Worm (Caenorhabditis elegans) whole organism, L4 larva: ENCODE results near the gene B0222.11.

ENCODE experiments used
- T20F7.1 ChIP-seq: fragments of 200-800 bp; sonication (Bioruptor generic); optimal IDR thresholded peaks from 2 replicates; lab custom pipeline; 2018; ENCODE audit warnings: mild to moderate bottlenecking, missing genetic modification characterization, missing compliant biosample characterization
- aly-2 ChIP-seq: sonication (generic microtip); optimal IDR thresholded peaks from 2 replicates; lab custom pipeline; 2018; ENCODE audit warnings: missing biosample characterization, missing genetic modification characterization
- ceh-32 ChIP-seq: sonication (generic microtip); optimal IDR thresholded peaks from 2 replicates; lab custom pipeline; 2016; ENCODE audit warnings: mild to moderate bottlenecking, missing genetic modification characterization, missing compliant biosample characterization; ENCODE audit not compliant: poor library complexity
- ceh-44 ChIP-seq: fragments of 200-800 bp; sonication (Bioruptor generic); IDR thresholded peaks from 2 replicates; pipeline ENCODE4 v1.3.6; 2022; ENCODE audit warnings: missing genetic modification reagents, missing genetic modification characterization, missing compliant biosample characterization
- daf-19 ChIP-seq: fragments of 200-800 bp; sonication (Bioruptor generic); conservative IDR thresholded peaks from 2 replicates; pipeline ENCODE4 v1.3.6; 2022; ENCODE audit warnings: missing genetic modification characterization, missing compliant biosample characterization
- fos-1 ChIP-seq: fragments of 150-350 bp; optimal IDR thresholded peaks from 2 replicates; lab custom pipeline; 2014; ENCODE audit warnings: missing biosample characterization, missing genetic modification characterization
- lin-13 ChIP-seq: fragments of 150-350 bp; optimal IDR thresholded peaks from 2 replicates; lab custom pipeline; 2014; ENCODE audit warnings: missing biosample characterization, missing genetic modification reagents, missing genetic modification characterization
- lin-39 ChIP-seq: fragments of 150-350 bp; optimal IDR thresholded peaks from 2 replicates; lab custom pipeline; 2014; ENCODE audit warnings: missing biosample characterization, missing genetic modification reagents, missing genetic modification characterization
- mdl-1 ChIP-seq, 2 experiments: fragments of 150-350 bp in 1 of 2; sonication (generic microtip) in 1 of 2; optimal IDR thresholded peaks; 2 replicates each; lab custom pipeline; 2014 to 2017; ENCODE audit warnings: missing biosample characterization in 2 of 2, missing genetic modification characterization in 2 of 2
- mdt-29 ChIP-seq: fragments of 200-800 bp; sonication (Bioruptor generic); IDR thresholded peaks from 2 replicates; pipeline ENCODE4 v1.3.6; 2022; ENCODE audit warnings: missing genetic modification reagents, missing genetic modification characterization, missing compliant biosample characterization
- mxl-2 ChIP-seq: fragments of 200-800 bp; sonication (Bioruptor generic); conservative IDR thresholded peaks from 2 replicates; pipeline ENCODE4 v1.3.6; 2022; ENCODE audit warnings: missing genetic modification reagents, missing genetic modification characterization, missing compliant biosample characterization

DNA sequence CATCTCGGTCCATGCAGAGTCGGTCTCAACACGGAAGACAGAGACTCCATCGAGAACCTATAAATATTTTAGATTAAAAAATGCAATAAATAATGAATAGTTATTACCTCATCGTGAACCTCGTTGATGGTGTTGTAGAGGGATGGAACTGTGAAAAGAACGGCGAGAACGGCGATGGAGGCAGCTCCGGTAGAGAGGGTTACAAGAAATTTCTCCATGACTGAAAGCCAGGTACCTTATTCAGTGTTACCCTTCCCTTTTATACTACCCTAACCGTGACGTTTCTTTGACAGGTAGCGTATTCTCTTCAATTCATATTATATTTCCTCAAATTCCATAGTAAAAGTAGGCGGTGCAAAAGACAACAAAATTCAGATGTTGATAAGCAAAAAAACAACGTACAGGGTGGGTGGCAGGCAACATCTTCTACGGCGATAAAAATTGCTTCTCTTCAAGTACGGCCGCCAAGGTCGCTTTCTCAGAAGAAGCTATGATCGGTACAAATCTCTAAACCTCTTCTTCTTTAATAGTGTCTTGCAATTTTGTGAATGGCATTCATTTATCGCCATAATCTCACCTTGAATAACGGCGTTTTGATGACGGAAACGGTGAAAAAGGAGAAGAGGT is 2.8 kb downstream of the B0222.11 start, which contains the start of gene col-10:
- TF ChIP-seq fos-1 (tag; lab: Kevin White, UChicago) (no peak), mdt-29 (GFP tag; lab: Robert Waterston, UW) (no peak), ceh-44 (GFP tag; lab: Robert Waterston, UW) (no peak), mxl-2 (GFP tag; lab: Robert Waterston, UW) (no peak), T20F7.1 (GFP tag; lab: Kevin White, UChicago) (no peak), aly-2 (tag; lab: Kevin White, UChicago) (no peak), daf-19 (GFP tag; lab: Robert Waterston, UW) (no peak), ceh-32 (no peak), lin-13 (GFP tag; lab: Kevin White, UChicago) (no peak), lin-39 (tag; lab: Kevin White, UChicago) (no peak), mdl-1 (tag; optimal IDR thresholded peaks at IDR 0.05; lab: Kevin White, UChicago) (no peak)
